Worm (Caenorhabditis elegans): Measurements from ENCODE around the gene npr-41.
"Not testable (repeated sequence)": the region's sequence is repeated elsewhere in the genome, so short reads cannot be mapped to it uniquely, and the experiment has no call there.

Gene npr-41

DNA sequence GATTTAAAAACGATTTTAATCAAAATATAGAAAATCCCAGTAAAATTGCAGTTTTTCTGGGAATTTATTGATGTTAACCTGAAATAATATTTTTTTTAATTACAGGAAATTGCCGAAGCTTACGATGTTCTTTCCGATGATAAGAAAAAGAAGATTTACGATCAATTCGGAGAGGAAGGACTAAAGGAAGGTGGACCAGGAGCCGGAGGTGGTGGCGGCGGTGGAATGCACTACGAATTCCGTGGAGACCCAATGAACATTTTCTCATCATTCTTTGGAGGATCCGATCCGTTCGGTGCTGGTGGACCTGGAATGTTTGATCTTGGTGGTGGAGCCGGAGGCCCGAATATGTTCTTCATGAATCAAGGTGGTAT lies 35.5 kb downstream of the npr-41 start:
- TF ChIP-seq ztf-11 (tag; optimal IDR thresholded peaks at IDR 0.05), result no peak
- TF ChIP-seq nhr-76 (tag; optimal IDR thresholded peaks at IDR 0.05), result no peak
- TF ChIP-seq M03D4.4 (tag; optimal IDR thresholded peaks at IDR 0.05), result no peak
- no peak for TF ChIP-seq mep-1 (tag; optimal IDR thresholded peaks at IDR 0.05)
- no peak for TF ChIP-seq nhr-2 (tag; optimal IDR thresholded peaks at IDR 0.05)
- no peak for TF ChIP-seq drap-1 (GFP tag; optimal IDR thresholded peaks at IDR 0.05)
- no peak for TF ChIP-seq cnd-1 (tag; optimal IDR thresholded peaks at IDR 0.05)
- TF ChIP-seq ceh-39 (tag; optimal IDR thresholded peaks at IDR 0.05), result no peak
- no peak for TF ChIP-seq unc-62 (GFP tag; optimal IDR thresholded peaks at IDR 0.05)
- TF ChIP-seq blmp-1 (tag; optimal IDR thresholded peaks at IDR 0.05), result no peak
- TF ChIP-seq unc-39 (tag; optimal IDR thresholded peaks at IDR 0.05), result no peak
- TF ChIP-seq nhr-28 (tag; optimal IDR thresholded peaks at IDR 0.05), result no peak
- TF ChIP-seq ceh-83 (GFP tag; optimal IDR thresholded peaks at IDR 0.05), result no peak
- no peak for TF ChIP-seq snpc-4 (tag; optimal IDR thresholded peaks at IDR 0.05)

DNA sequence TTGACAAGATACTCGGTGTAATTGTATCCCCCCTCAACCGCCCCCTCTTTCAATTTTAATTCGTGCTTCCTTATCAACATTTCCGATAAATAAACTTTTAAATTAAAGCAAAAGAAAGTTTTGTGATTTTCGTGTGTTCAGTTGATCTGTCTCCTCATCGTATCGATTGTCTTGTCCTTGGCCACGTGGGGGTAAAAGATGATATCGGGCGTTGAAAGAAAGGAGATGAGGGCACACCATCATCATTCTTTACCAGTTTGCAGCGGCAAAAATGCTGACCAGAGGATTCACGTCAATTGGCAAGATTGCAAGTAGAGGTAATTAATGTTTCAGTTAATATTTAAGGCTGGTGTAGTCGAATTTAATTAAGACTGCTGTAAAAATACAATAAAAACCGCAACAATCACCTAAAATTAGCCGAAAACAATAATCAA lies 36.8 kb downstream of the npr-41 start, which contains the start of gene F54D5.7:
TSS of gene F54D5.7 (plus strand) at position 264 of the 434 bp plus-strand sequence.
- TF ChIP-seq pha-4 (tag; optimal IDR thresholded peaks at IDR 0.05), result no peak
- TF ChIP-seq ham-2 (GFP tag; optimal IDR thresholded peaks at IDR 0.05), result no peak
- no peak for TF ChIP-seq sptf-1 (tag; optimal IDR thresholded peaks at IDR 0.05)
- TF ChIP-seq mls-2 (tag; optimal IDR thresholded peaks at IDR 0.05), result no peak
- no peak for TF ChIP-seq lin-13 (tag; optimal IDR thresholded peaks at IDR 0.05)
- TF ChIP-seq elt-3 (tag; optimal IDR thresholded peaks at IDR 0.05), result no peak
- TF ChIP-seq lin-32 (GFP tag; optimal IDR thresholded peaks at IDR 0.05), result no peak
- peak; percentile 5 for TF ChIP-seq ces-1 (GFP tag; optimal IDR thresholded peaks at IDR 0.05)
- peak; percentile 38 for TF ChIP-seq unc-120 (tag; optimal IDR thresholded peaks at IDR 0.05; ENCODE audit: poor library complexity, severe bottlenecking)
- peak; percentile 51 for TF ChIP-seq ceh-43 (GFP tag; optimal IDR thresholded peaks at IDR 0.05)
- no peak for TF ChIP-seq snpc-4 (tag; optimal IDR thresholded peaks at IDR 0.05)
- peak; percentile 9 for TF ChIP-seq M03D4.4 (tag; optimal IDR thresholded peaks at IDR 0.05)
- peak; percentile 4 for TF ChIP-seq hlh-1 (tag; optimal IDR thresholded peaks at IDR 0.05)
- TF ChIP-seq nhr-12 (tag; optimal IDR thresholded peaks at IDR 0.05), result peak; percentile 3
- TF ChIP-seq mep-1 (tag; optimal IDR thresholded peaks at IDR 0.05), result no peak
- TF ChIP-seq unc-62 (GFP tag; optimal IDR thresholded peaks at IDR 0.05), result no peak
- TF ChIP-seq nhr-76 (tag; optimal IDR thresholded peaks at IDR 0.05), result no peak
- no peak for TF ChIP-seq ceh-83 (GFP tag; optimal IDR thresholded peaks at IDR 0.05)
- TF ChIP-seq drap-1 (GFP tag; optimal IDR thresholded peaks at IDR 0.05), result no peak
- no peak for TF ChIP-seq zip-8 (tag; optimal IDR thresholded peaks at IDR 0.05)
- no peak for TF ChIP-seq sem-2 (GFP tag; optimal IDR thresholded peaks at IDR 0.05)
- TF ChIP-seq lsy-2 (tag; optimal IDR thresholded peaks at IDR 0.05), result no peak
- no peak for TF ChIP-seq ztf-11 (tag; optimal IDR thresholded peaks at IDR 0.05)
- TF ChIP-seq elt-1 (tag; optimal IDR thresholded peaks at IDR 0.05; ENCODE audit: borderline replicate concordance, insufficient read depth), result peak; percentile 8
- peak; percentile 11 for TF ChIP-seq flh-1 (GFP tag; optimal IDR thresholded peaks at IDR 0.05)

DNA sequence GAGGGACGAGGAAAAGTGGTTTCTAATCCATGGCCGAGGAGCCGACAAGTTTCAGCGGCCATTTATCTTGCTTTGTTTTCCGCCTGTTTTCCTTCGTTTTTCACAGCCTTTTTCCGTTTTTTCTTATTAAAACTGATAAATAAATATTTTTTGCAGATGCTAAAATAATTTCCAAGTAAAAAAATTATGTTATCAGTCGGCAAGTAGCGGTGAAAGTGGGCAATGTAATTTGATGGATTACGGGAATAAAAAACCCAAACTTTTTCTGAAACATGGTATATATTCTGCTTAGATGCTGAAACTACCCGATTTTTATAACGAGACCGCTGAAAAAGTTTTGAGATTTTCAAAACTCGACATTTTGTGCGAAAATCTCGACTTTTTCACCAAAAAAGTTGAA lies 41.5 kb downstream of the npr-41 start, which contains the start of gene dhgd-1:
TSS of gene dhgd-1 (minus strand) at position 101 of the 400 bp plus-strand sequence.
- not testable (repeated sequence) for TF ChIP-seq zip-8, snpc-4, nhr-12 (tag; optimal IDR thresholded peaks at IDR 0.05)

DNA sequence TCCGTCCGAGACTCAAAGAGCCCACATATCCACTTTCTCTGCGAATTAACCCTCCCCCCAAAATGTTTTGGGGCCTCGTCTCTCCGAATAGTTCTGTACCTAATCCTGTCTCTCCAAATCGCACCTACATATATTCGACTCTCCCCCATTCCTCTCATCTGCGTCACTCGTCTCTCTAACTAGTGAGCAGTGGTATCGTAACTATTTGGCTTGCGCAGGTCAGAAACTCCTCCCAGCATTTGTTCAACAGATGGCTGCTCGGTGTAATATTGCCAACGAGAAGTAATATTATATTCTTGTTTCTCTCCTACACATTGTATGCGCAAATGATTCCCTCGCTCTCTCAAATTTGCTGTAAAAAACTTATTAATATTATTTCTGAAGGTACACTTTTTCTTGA lies 45.2 kb downstream of the npr-41 start, which contains the start of gene F54D5.24:
TSS of gene F54D5.24 (plus strand) at position 316 of the 400 bp plus-strand sequence.
- TF ChIP-seq M03D4.4 (tag; optimal IDR thresholded peaks at IDR 0.05), result no peak
- no peak for TF ChIP-seq elt-3 (tag; optimal IDR thresholded peaks at IDR 0.05)
- TF ChIP-seq flh-1 (GFP tag; optimal IDR thresholded peaks at IDR 0.05), result no peak
- TF ChIP-seq lin-13 (tag; optimal IDR thresholded peaks at IDR 0.05), result no peak
- peak; percentile 57 for TF ChIP-seq sptf-1 (tag; optimal IDR thresholded peaks at IDR 0.05)
- no peak for TF ChIP-seq unc-39 (tag; optimal IDR thresholded peaks at IDR 0.05)
- TF ChIP-seq hlh-1 (tag; optimal IDR thresholded peaks at IDR 0.05), result peak; percentile 96

DNA sequence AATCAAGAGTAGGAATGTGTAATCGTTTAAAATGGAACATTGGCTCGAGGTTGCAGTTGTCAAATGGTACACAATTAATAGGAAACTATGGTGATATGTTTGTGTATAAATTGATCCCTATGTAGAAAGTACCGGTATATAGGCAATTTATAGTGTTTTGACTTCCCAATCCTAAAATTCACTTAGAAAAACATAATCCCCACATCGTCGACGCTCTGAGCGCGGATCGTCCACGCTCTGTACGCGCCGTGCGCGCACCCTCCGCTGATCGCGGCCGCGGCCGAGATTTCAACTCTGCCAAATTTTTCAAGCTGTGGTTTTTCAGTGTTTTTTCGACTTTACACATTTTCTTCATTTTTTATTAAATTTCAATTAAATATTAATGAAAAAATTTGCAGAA lies 45.9 kb downstream of the npr-41 start, which contains the start of gene F54D5.17:
TSS of gene F54D5.17 (plus strand) at position 301 of the 400 bp plus-strand sequence.
- no peak for TF ChIP-seq ceh-43 (GFP tag; optimal IDR thresholded peaks at IDR 0.05)
- TF ChIP-seq mep-1 (tag; optimal IDR thresholded peaks at IDR 0.05), result no peak
- TF ChIP-seq unc-39 (tag; optimal IDR thresholded peaks at IDR 0.05), result no peak
- no peak for TF ChIP-seq lin-32 (GFP tag; optimal IDR thresholded peaks at IDR 0.05)
- no peak for TF ChIP-seq nhr-28 (tag; optimal IDR thresholded peaks at IDR 0.05)
- TF ChIP-seq ceh-83 (GFP tag; optimal IDR thresholded peaks at IDR 0.05), result no peak
- TF ChIP-seq elt-3 (tag; optimal IDR thresholded peaks at IDR 0.05), result no peak
- no peak for TF ChIP-seq tbx-8 (GFP tag; optimal IDR thresholded peaks at IDR 0.05)
- no peak for TF ChIP-seq pha-4 (tag; optimal IDR thresholded peaks at IDR 0.05)
- no peak for TF ChIP-seq nhr-12 (tag; optimal IDR thresholded peaks at IDR 0.05)
- TF ChIP-seq elt-1 (tag; optimal IDR thresholded peaks at IDR 0.05; ENCODE audit: borderline replicate concordance, insufficient read depth), result no peak
- no peak for TF ChIP-seq zip-8 (tag; optimal IDR thresholded peaks at IDR 0.05)
- TF ChIP-seq sem-2 (GFP tag; optimal IDR thresholded peaks at IDR 0.05), result no peak
- TF ChIP-seq bed-3 (GFP tag; optimal IDR thresholded peaks at IDR 0.05), result no peak
- TF ChIP-seq lsy-2 (tag; optimal IDR thresholded peaks at IDR 0.05), result no peak
- no peak for TF ChIP-seq mab-5 (tag; optimal IDR thresholded peaks at IDR 0.05)
- TF ChIP-seq nhr-2 (tag; optimal IDR thresholded peaks at IDR 0.05), result no peak
- TF ChIP-seq cnd-1 (tag; optimal IDR thresholded peaks at IDR 0.05), result no peak
- TF ChIP-seq unc-120 (tag; optimal IDR thresholded peaks at IDR 0.05; ENCODE audit: poor library complexity, severe bottlenecking), result no peak
